Worm (Caenorhabditis elegans) whole organism, L1 larva: Measurements from ENCODE around the gene K03B4.9.
A peak's percentile ranks its signal among the peaks of the same experiment; 100 is the strongest.

ENCODE experiments used
- C16A3.4 ChIP-seq: fragments of 150-350 bp; optimal IDR thresholded peaks from 2 replicates; lab custom pipeline; 2014; ENCODE audit warnings: missing biosample characterization, missing genetic modification characterization
- blmp-1 ChIP-seq: fragments of 150-350 bp; optimal IDR thresholded peaks from 2 replicates; lab custom pipeline; 2014; ENCODE audit warnings: missing biosample characterization, missing genetic modification characterization
- ceh-63 ChIP-seq: fragments of 200-800 bp; sonication (Bioruptor generic); optimal IDR thresholded peaks from 2 replicates; lab custom pipeline; 2018; ENCODE audit warnings: mild to moderate bottlenecking, missing genetic modification characterization, missing compliant biosample characterization
- ceh-82 ChIP-seq, 3 experiments: fragments of 150-350 bp in 1 of 3; sonication (generic microtip) in 2 of 3; optimal IDR thresholded peaks; 2 replicates each; lab custom pipeline; 2014 to 2017; ENCODE audit warnings: missing biosample characterization in 3 of 3, missing genetic modification characterization in 3 of 3
- ceh-88 ChIP-seq: fragments of 200-800 bp; sonication (Bioruptor generic); IDR thresholded peaks from 2 replicates; pipeline ENCODE4 v1.3.6; 2022; ENCODE audit warnings: missing genetic modification characterization, missing compliant biosample characterization
- ces-1 ChIP-seq: fragments of 150-350 bp; optimal IDR thresholded peaks from 2 replicates; lab custom pipeline; 2014; ENCODE audit warnings: missing biosample characterization, missing genetic modification reagents, missing genetic modification characterization
- dpl-1 ChIP-seq, 3 experiments: fragments of 150-350 bp in 2 of 3; sonication (generic microtip) in 1 of 3; optimal IDR thresholded peaks; 2 replicates each; lab custom pipeline; 2014 to 2017; ENCODE audit warnings: missing biosample characterization in 3 of 3, missing genetic modification characterization in 3 of 3, missing genetic modification reagents in 3 of 3
- efl-1 ChIP-seq, 4 experiments: fragments of 150-350 bp; optimal IDR thresholded peaks in 3 of 4; peaks in 1 of 4; 1 replicate in 1 of 4; 2 replicates in 3 of 4; lab custom pipeline; 2014; ENCODE audit warnings: missing biosample characterization in 2 of 4, missing genetic modification characterization in 2 of 4, missing genetic modification reagents in 2 of 4
- elt-2 ChIP-seq: sonication (generic microtip); optimal IDR thresholded peaks from 2 replicates; lab custom pipeline; 2016; ENCODE audit warnings: missing genetic modification characterization, mild to moderate bottlenecking, inconsistent platforms, missing compliant biosample characterization, missing genetic modification reagents
- elt-3 ChIP-seq, 6 experiments: fragments of 150-350 bp in 1 of 6; sonication (generic microtip); optimal IDR thresholded peaks; 2 replicates each; lab custom pipeline; 2017 to 2018; ENCODE audit warnings: missing biosample characterization in 6 of 6, missing genetic modification characterization in 6 of 6, inconsistent platforms in 1 of 6
- ets-5 ChIP-seq: fragments of 200-800 bp; sonication (Bioruptor generic); IDR thresholded peaks from 2 replicates; pipeline ENCODE4 v1.3.6; 2022; ENCODE audit warnings: missing genetic modification characterization, missing compliant biosample characterization
- fkh-10 ChIP-seq: sonication (generic microtip); optimal IDR thresholded peaks from 2 replicates; lab custom pipeline; 2017; ENCODE audit warnings: missing biosample characterization, missing genetic modification reagents, missing genetic modification characterization
- grh-1 ChIP-seq: fragments of 200-800 bp; sonication (Bioruptor generic); IDR thresholded peaks from 2 replicates; pipeline ENCODE4 v1.3.6; 2022; ENCODE audit warnings: missing genetic modification reagents, missing genetic modification characterization, missing compliant biosample characterization
- hlh-17 ChIP-seq: fragments of 200-800 bp; sonication (Bioruptor generic); optimal IDR thresholded peaks from 2 replicates; lab custom pipeline; 2018; ENCODE audit warnings: missing genetic modification characterization, mild to moderate bottlenecking, missing compliant biosample characterization, moderate library complexity, borderline replicate concordance
- hpl-2 ChIP-seq: fragments of 150-350 bp; optimal IDR thresholded peaks from 2 replicates; lab custom pipeline; 2014; ENCODE audit warnings: missing biosample characterization, missing genetic modification reagents, missing genetic modification characterization
- irx-1 ChIP-seq: sonication (generic microtip); optimal IDR thresholded peaks from 2 replicates; lab custom pipeline; 2016; ENCODE audit warnings: missing genetic modification characterization, missing compliant biosample characterization
- isw-1 ChIP-seq: fragments of 200-800 bp; sonication (Bioruptor generic); IDR thresholded peaks from 2 replicates; pipeline ENCODE4 v1.3.6; 2022; ENCODE audit warnings: missing genetic modification characterization, missing compliant biosample characterization
- jun-1 ChIP-seq: fragments of 150-350 bp; optimal IDR thresholded peaks from 2 replicates; lab custom pipeline; 2014; ENCODE audit warnings: missing biosample characterization, missing genetic modification reagents, missing genetic modification characterization
- lin-14 ChIP-seq: fragments of 200-800 bp; sonication (Bioruptor generic); optimal IDR thresholded peaks from 2 replicates; lab custom pipeline; 2018; ENCODE audit warnings: mild to moderate bottlenecking, missing genetic modification characterization, moderate library complexity, missing compliant biosample characterization
- lin-35 ChIP-seq, 2 experiments: fragments of 150-350 bp; optimal IDR thresholded peaks; 2 replicates each; lab custom pipeline; 2014; ENCODE audit warnings: missing biosample characterization in 2 of 2, missing genetic modification characterization in 2 of 2, missing genetic modification reagents in 2 of 2
- lin-39 ChIP-seq: fragments of 150-350 bp; optimal IDR thresholded peaks from 2 replicates; lab custom pipeline; 2014; ENCODE audit warnings: missing biosample characterization, missing genetic modification reagents, missing genetic modification characterization
- lsy-2 ChIP-seq, 2 experiments: fragments of 150-350 bp; optimal IDR thresholded peaks; 2 replicates each; lab custom pipeline; 2014; ENCODE audit warnings: missing biosample characterization in 2 of 2, missing genetic modification characterization in 2 of 2
- mab-9 ChIP-seq: fragments of 200-800 bp; sonication (Bioruptor generic); IDR thresholded peaks from 2 replicates; pipeline ENCODE4 v1.3.6; 2022; ENCODE audit warnings: missing genetic modification reagents, missing genetic modification characterization, missing compliant biosample characterization
- mdl-1 ChIP-seq, 2 experiments: fragments of 150-350 bp; optimal IDR thresholded peaks; 2 replicates each; lab custom pipeline; 2014 to 2017; ENCODE audit warnings: missing biosample characterization in 2 of 2, missing genetic modification characterization in 2 of 2, inconsistent platforms in 1 of 2
- mep-1 ChIP-seq: fragments of 150-350 bp; optimal IDR thresholded peaks from 2 replicates; lab custom pipeline; 2014; ENCODE audit warnings: missing biosample characterization, missing genetic modification characterization
- nhr-11 ChIP-seq: fragments of 150-350 bp; optimal IDR thresholded peaks from 2 replicates; lab custom pipeline; 2014; ENCODE audit warnings: missing biosample characterization, missing genetic modification characterization
- nhr-12 ChIP-seq: sonication (generic microtip); optimal IDR thresholded peaks from 2 replicates; lab custom pipeline; 2017; ENCODE audit warnings: missing biosample characterization, missing genetic modification characterization
- nhr-19 ChIP-seq: fragments of 200-800 bp; sonication (Bioruptor generic); conservative IDR thresholded peaks from 2 replicates; pipeline ENCODE4 v1.3.6; 2022; ENCODE audit warnings: missing genetic modification characterization, missing compliant biosample characterization
- nhr-20 ChIP-seq: sonication (generic microtip); optimal IDR thresholded peaks from 2 replicates; lab custom pipeline; 2016; ENCODE audit warnings: mild to moderate bottlenecking, missing genetic modification characterization, missing compliant biosample characterization
- nhr-47 ChIP-seq: sonication (generic microtip); optimal IDR thresholded peaks from 2 replicates; lab custom pipeline; 2016; ENCODE audit warnings: mild to moderate bottlenecking, missing genetic modification characterization, moderate library complexity, missing compliant biosample characterization
- nhr-71 ChIP-seq: sonication (generic microtip); optimal IDR thresholded peaks from 2 replicates; lab custom pipeline; 2016; ENCODE audit warnings: mild to moderate bottlenecking, missing genetic modification characterization, moderate library complexity, missing compliant biosample characterization
- nhr-77 ChIP-seq: fragments of 150-350 bp; optimal IDR thresholded peaks from 2 replicates; lab custom pipeline; 2014; ENCODE audit warnings: missing biosample characterization, missing genetic modification characterization
- nhr-85 ChIP-seq: sonication (generic microtip); peaks from one replicate; lab custom pipeline; 2016; ENCODE audit warnings: missing genetic modification characterization, inconsistent platforms, missing compliant biosample characterization
- nhr-90 ChIP-seq: sonication (generic microtip); optimal IDR thresholded peaks from 2 replicates; lab custom pipeline; 2016; ENCODE audit warnings: mild to moderate bottlenecking, missing genetic modification characterization, missing compliant biosample characterization; ENCODE audit not compliant: poor library complexity
- rnt-1 ChIP-seq: sonication (generic microtip); optimal IDR thresholded peaks from 2 replicates; lab custom pipeline; 2016; ENCODE audit warnings: mild to moderate bottlenecking, missing genetic modification characterization, moderate library complexity, missing compliant biosample characterization
- snu-23 ChIP-seq: sonication (generic microtip); optimal IDR thresholded peaks from 2 replicates; lab custom pipeline; 2016; ENCODE audit warnings: missing genetic modification characterization, missing compliant biosample characterization
- sptf-1 ChIP-seq: fragments of 150-350 bp; optimal IDR thresholded peaks from 2 replicates; lab custom pipeline; 2014; ENCODE audit warnings: missing biosample characterization, missing genetic modification characterization
- swsn-7 ChIP-seq: sonication (generic microtip); optimal IDR thresholded peaks from 2 replicates; lab custom pipeline; 2016; ENCODE audit warnings: missing genetic modification characterization, missing compliant biosample characterization
- tlp-1 ChIP-seq: fragments of 150-350 bp; optimal IDR thresholded peaks from 2 replicates; lab custom pipeline; 2014; ENCODE audit warnings: missing biosample characterization, missing genetic modification characterization
- zag-1 ChIP-seq: fragments of 150-350 bp; optimal IDR thresholded peaks from 2 replicates; lab custom pipeline; 2014; ENCODE audit warnings: missing biosample characterization, missing genetic modification characterization

Gene K03B4.9

ce11 chrV:4628517-4628930 is 43.9 kb downstream of the K03B4.9 start, which contains the start of gene pmt-2:
TSS of gene pmt-2 (plus strand) at chrV:4628580.
- TF ChIP-seq hpl-2 (GFP tag; lab: Kevin White, UChicago), result no peak
- peak in 1 of 3 experiments; percentile 9 for TF ChIP-seq dpl-1 (GFP tag; optimal IDR thresholded peaks at IDR 0.05; lab: Kevin White, UChicago)
- no peak for TF ChIP-seq tlp-1 (tag; lab: Kevin White, UChicago)
- peak; percentile 37 for TF ChIP-seq nhr-90 (tag; lab: Kevin White, UChicago)
- TF ChIP-seq ets-5 (GFP tag; lab: Robert Waterston, UW), result no peak
- TF ChIP-seq mdl-1 (tag; optimal IDR thresholded peaks at IDR 0.05; lab: Kevin White, UChicago), result no peak
- TF ChIP-seq isw-1 (GFP tag; lab: Robert Waterston, UW), result no peak
- TF ChIP-seq ceh-63, result no peak
- no peak for TF ChIP-seq nhr-77 (tag; lab: Kevin White, UChicago)
- TF ChIP-seq grh-1, result no peak
- no peak for TF ChIP-seq C16A3.4 (tag; lab: Kevin White, UChicago)
- peak; percentile 68 for TF ChIP-seq nhr-71 (tag; lab: Kevin White, UChicago)
- peak; percentile 95 for TF ChIP-seq nhr-85 (tag; lab: Kevin White, UChicago)
- TF ChIP-seq swsn-7 (tag; lab: Kevin White, UChicago), result no peak
- no peak for TF ChIP-seq nhr-12
- no peak for TF ChIP-seq irx-1
- no peak for TF ChIP-seq jun-1 (tag; lab: Kevin White, UChicago)
- no peak for TF ChIP-seq nhr-19 (GFP tag; lab: Robert Waterston, UW)
- no peak for TF ChIP-seq mab-9 (GFP tag; lab: Robert Waterston, UW)
- TF ChIP-seq blmp-1 (tag; lab: Kevin White, UChicago), result peak; percentile 90
- peak; percentile 17 for TF ChIP-seq elt-2 (tag; lab: Kevin White, UChicago)
- no peak for TF ChIP-seq ces-1
- TF ChIP-seq nhr-20, result peak; percentile 67
- peak; percentile 1 for TF ChIP-seq rnt-1 (tag; lab: Kevin White, UChicago)
- TF ChIP-seq elt-3 (tag; optimal IDR thresholded peaks at IDR 0.05; lab: Kevin White, UChicago), result peak; percentile 9 to 77 (median 52)
- TF ChIP-seq snu-23, result peak; percentile 54
- TF ChIP-seq lin-14 (GFP tag; lab: Kevin White, UChicago), result peak; percentile 79
- TF ChIP-seq lsy-2 (tag; optimal IDR thresholded peaks at IDR 0.05; lab: Kevin White, UChicago), result peak in 1 of 2 experiments; percentile 29
- peak in 1 of 2 experiments; percentile 5 for TF ChIP-seq lin-35 (GFP tag; optimal IDR thresholded peaks at IDR 0.05; lab: Kevin White, UChicago)
- TF ChIP-seq mep-1 (tag; lab: Kevin White, UChicago), result peak; percentile 20
- peak in 1 of 3 experiments; percentile 4 for TF ChIP-seq ceh-82 (tag; optimal IDR thresholded peaks at IDR 0.05; lab: Kevin White, UChicago)
- TF ChIP-seq nhr-47 (tag; lab: Kevin White, UChicago), result peak; percentile 31
- TF ChIP-seq ceh-88, result no peak

- TF ChIP-seq fkh-10 (GFP tag; lab: Kevin White, UChicago), result peak; percentile 54
- no peak for TF ChIP-seq sptf-1 (tag; lab: Kevin White, UChicago)
- no peak for TF ChIP-seq nhr-11
Observed at ce11 chrV:4626344-4626743, 46.0 kb downstream of the K03B4.9 start.

- no peak for TF ChIP-seq nhr-90 (tag; lab: Kevin White, UChicago)
- no peak for TF ChIP-seq lin-35 (GFP tag; optimal IDR thresholded peaks at IDR 0.05; lab: Kevin White, UChicago)
- TF ChIP-seq elt-2 (tag; lab: Kevin White, UChicago), result no peak
- TF ChIP-seq dpl-1 (GFP tag; optimal IDR thresholded peaks at IDR 0.05; lab: Kevin White, UChicago), result peak in 1 of 3 experiments; percentile 18
- no peak for TF ChIP-seq lin-39 (tag; lab: Kevin White, UChicago)
- peak in 1 of 2 experiments; percentile 15 for TF ChIP-seq efl-1 (optimal IDR thresholded peaks at IDR 0.05; lab: Kevin White, UChicago)
- peak in 1 of 2 experiments; percentile 27 for TF ChIP-seq efl-1 (GFP tag; optimal IDR thresholded peaks at IDR 0.05 in 1 of 2; lab: Kevin White, UChicago)
- no peak for TF ChIP-seq mep-1 (tag; lab: Kevin White, UChicago)
- no peak for TF ChIP-seq hlh-17
- no peak for TF ChIP-seq ceh-82 (tag; optimal IDR thresholded peaks at IDR 0.05; lab: Kevin White, UChicago)
- no peak for TF ChIP-seq tlp-1 (tag; lab: Kevin White, UChicago)
- no peak for TF ChIP-seq zag-1 (tag; lab: Kevin White, UChicago)
- no peak for TF ChIP-seq sptf-1 (tag; lab: Kevin White, UChicago)
- no peak for TF ChIP-seq snu-23
- TF ChIP-seq irx-1, result no peak
Observed at ce11 chrV:4624717-4625116, 47.7 kb downstream of the K03B4.9 start.
